5 worm cellular contexts compared by ENCODE assay signal in genomic region chrII:14801086-14801531, ce11.
A peak's percentile ranks its signal among the peaks of the same experiment; 100 is the strongest.
TF ChIP-seq lines count a peak whose summit lies in the region.

No protein-coding gene starts in this region.

TF ChIP-seq in whole organism, L1 larva, 84 proteins besides CTCF, POLR2A, EP300 and RAD21 (continues in another document):
- TF ChIP-seq lin-35 (GFP tag; optimal IDR thresholded peaks at IDR 0.05; lab: Kevin White, UChicago): peak in 1 of 2 experiments; percentile 29
- peak; percentile 12 for TF ChIP-seq unc-130 (tag; optimal IDR thresholded peaks at IDR 0.05; lab: Kevin White, UChicago)
- TF ChIP-seq lin-14 (GFP tag; optimal IDR thresholded peaks at IDR 0.05; lab: Kevin White, UChicago): peak; percentile 34
- peak; percentile 50 for TF ChIP-seq snu-23 (GFP tag; optimal IDR thresholded peaks at IDR 0.05; lab: Kevin White, UChicago)
- peak; percentile 26 for TF ChIP-seq skn-1 (tag; optimal IDR thresholded peaks at IDR 0.05; lab: Kevin White, UChicago)
- TF ChIP-seq dpl-1 (GFP tag; optimal IDR thresholded peaks at IDR 0.05; lab: Kevin White, UChicago): peak; percentile 10 to 33 (median 29)
- TF ChIP-seq aly-2 (tag; optimal IDR thresholded peaks at IDR 0.05; lab: Kevin White, UChicago): no peak
- peak; percentile 45 for TF ChIP-seq nhr-20 (tag; optimal IDR thresholded peaks at IDR 0.05; lab: Kevin White, UChicago)
- TF ChIP-seq ama-1 (optimal IDR thresholded peaks at IDR 0.05; lab: Kevin White, UChicago): no peak
- TF ChIP-seq ceh-82 (tag; optimal IDR thresholded peaks at IDR 0.05; lab: Kevin White, UChicago): peak in 1 of 3 experiments; percentile 8
- TF ChIP-seq fkh-8 (tag; optimal IDR thresholded peaks at IDR 0.05; lab: Kevin White, UChicago): peak; percentile 44
- no peak for TF ChIP-seq nhr-237 (tag; optimal IDR thresholded peaks at IDR 0.05; lab: Kevin White, UChicago)
- TF ChIP-seq tbx-2 (tag; optimal IDR thresholded peaks at IDR 0.05; lab: Kevin White, UChicago): peak; percentile 14
- peak; percentile 14 to 45 for TF ChIP-seq efl-1 (optimal IDR thresholded peaks at IDR 0.05; lab: Kevin White, UChicago)
- peak; percentile 22 to 94 for TF ChIP-seq efl-1 (GFP tag; optimal IDR thresholded peaks at IDR 0.05 in 1 of 2; lab: Kevin White, UChicago)
- TF ChIP-seq isw-1 (GFP tag; IDR thresholded peaks at IDR 0.05; lab: Robert Waterston, UW): peak; percentile 5; the same call in 1 of the 2 replicates
- peak; percentile 23 for TF ChIP-seq nhr-90 (tag; optimal IDR thresholded peaks at IDR 0.05; lab: Kevin White, UChicago; ENCODE audit: poor library complexity)

TF ChIP-seq in whole organism, L3 larva, 47 proteins besides CTCF, POLR2A, EP300 and RAD21:
- TF ChIP-seq lsy-12 (tag; optimal IDR thresholded peaks at IDR 0.05; lab: Kevin White, UChicago): peak; percentile 51
- TF ChIP-seq nhr-11 (tag; optimal IDR thresholded peaks at IDR 0.05; lab: Kevin White, UChicago): no peak
- no peak for TF ChIP-seq fkh-2 (tag; optimal IDR thresholded peaks at IDR 0.05; lab: Kevin White, UChicago)
- TF ChIP-seq nhr-67 (tag; optimal IDR thresholded peaks at IDR 0.05; lab: Kevin White, UChicago): no peak
- TF ChIP-seq nfya-1 (tag; optimal IDR thresholded peaks at IDR 0.05; lab: Kevin White, UChicago; ENCODE audit: insufficient read depth): peak; percentile 48
- TF ChIP-seq hmg-11 (tag; optimal IDR thresholded peaks at IDR 0.05; lab: Kevin White, UChicago): peak; percentile 75
- no peak for TF ChIP-seq daf-12 (tag; optimal IDR thresholded peaks at IDR 0.05; lab: Kevin White, UChicago)
- TF ChIP-seq snpc-4 (tag; optimal IDR thresholded peaks at IDR 0.05; lab: Kevin White, UChicago): peak; percentile 98
- no peak for TF ChIP-seq mml-1 (tag; optimal IDR thresholded peaks at IDR 0.05; lab: Kevin White, UChicago)
- TF ChIP-seq lin-15B (tag; optimal IDR thresholded peaks at IDR 0.05; lab: Kevin White, UChicago): peak; percentile 37
- TF ChIP-seq elt-2 (tag; optimal IDR thresholded peaks at IDR 0.05; lab: Kevin White, UChicago): peak; percentile 6
- TF ChIP-seq nhr-43 (tag; optimal IDR thresholded peaks at IDR 0.05; lab: Kevin White, UChicago; ENCODE audit: poor library complexity, severe bottlenecking): peak; percentile 41
- peak; percentile 46 for TF ChIP-seq tbx-2 (tag; optimal IDR thresholded peaks at IDR 0.05; lab: Kevin White, UChicago)
- TF ChIP-seq ama-1 (optimal IDR thresholded peaks at IDR 0.05; lab: Kevin White, UChicago): peak; percentile 45
- peak; percentile 65 for TF ChIP-seq lin-39 (tag; optimal IDR thresholded peaks at IDR 0.05; lab: Kevin White, UChicago)
- no peak for TF ChIP-seq nhr-25 (tag; optimal IDR thresholded peaks at IDR 0.05; lab: Kevin White, UChicago)

TF ChIP-seq in whole organism, early embryonic, 17 proteins besides CTCF, POLR2A, EP300 and RAD21:
- TF ChIP-seq pes-1 (GFP tag; IDR thresholded peaks at IDR 0.05; lab: Robert Waterston, UW) (peak; percentile 75), B0310.2 (tag; optimal IDR thresholded peaks at IDR 0.05; lab: Kevin White, UChicago) (no peak), ets-7 (tag; optimal IDR thresholded peaks at IDR 0.05; lab: Kevin White, UChicago) (no peak), sea-1 (GFP tag; conservative IDR thresholded peaks at IDR 0.05; lab: Robert Waterston, UW) (peak; percentile 83), aly-1 (tag; optimal IDR thresholded peaks at IDR 0.05; lab: Kevin White, UChicago) (no peak), hmbx-1 (tag; optimal IDR thresholded peaks at IDR 0.05; lab: Kevin White, UChicago) (no peak), F13C5.2 (tag; optimal IDR thresholded peaks at IDR 0.05; lab: Kevin White, UChicago) (no peak), scrt-1 (GFP tag; IDR thresholded peaks at IDR 0.05; lab: Robert Waterston, UW) (no peak), hnd-1 (tag; optimal IDR thresholded peaks at IDR 0.05; lab: Kevin White, UChicago) (no peak), ceh-36 (tag; optimal IDR thresholded peaks at IDR 0.05; lab: Kevin White, UChicago) (no peak), flt-1 (GFP tag; IDR thresholded peaks at IDR 0.05; lab: Robert Waterston, UW) (peak; percentile 54), tbx-37 (GFP tag; conservative IDR thresholded peaks at IDR 0.05; lab: Robert Waterston, UW) (0 out of 2 replicates have a peak, but pooled peaks have one; percentile 38), hmg-4 (GFP tag; optimal IDR thresholded peaks at IDR 0.05; lab: Kevin White, UChicago) (no peak), ama-1 (optimal IDR thresholded peaks at IDR 0.05; lab: Kevin White, UChicago) (no peak), ceh-13 (GFP tag; optimal IDR thresholded peaks at IDR 0.05; lab: Kevin White, UChicago) (no peak), tra-4 (tag; optimal IDR thresholded peaks at IDR 0.05; lab: Kevin White, UChicago) (no peak)

TF ChIP-seq in whole organism, midembryonic, 9 proteins besides CTCF, POLR2A, EP300 and RAD21:
- TF ChIP-seq T22C8.4 (GFP tag; IDR thresholded peaks at IDR 0.05; lab: Robert Waterston, UW): no peak
- peak; percentile 85 for TF ChIP-seq flt-1 (GFP tag; IDR thresholded peaks at IDR 0.05; lab: Robert Waterston, UW)
- 0 out of 2 replicates have a peak, but pooled peaks have one; percentile 44 for TF ChIP-seq ref-1 (GFP tag; conservative IDR thresholded peaks at IDR 0.05; lab: Robert Waterston, UW)

TF ChIP-seq in whole organism, young adult, 124 proteins besides CTCF, POLR2A, EP300 and RAD21 (continues in another document):
- TF ChIP-seq madf-3 (GFP tag; IDR thresholded peaks at IDR 0.05; lab: Robert Waterston, UW) (0 out of 2 replicates have a peak, but pooled peaks have one; percentile 20), B0019.2 (GFP tag; conservative IDR thresholded peaks at IDR 0.05; lab: Robert Waterston, UW) (no peak), efl-1 (GFP tag; optimal IDR thresholded peaks at IDR 0.05; lab: Kevin White, UChicago) (no peak), nhr-179 (tag; optimal IDR thresholded peaks at IDR 0.05; lab: Kevin White, UChicago) (no peak), ccch-3 (GFP tag; optimal IDR thresholded peaks at IDR 0.05; lab: Kevin White, UChicago) (no peak), attf-6 (GFP tag; IDR thresholded peaks at IDR 0.05; lab: Robert Waterston, UW) (no peak), K12H6.12 (tag; optimal IDR thresholded peaks at IDR 0.05; lab: Kevin White, UChicago) (peak; percentile 30), lsy-27 (tag; optimal IDR thresholded peaks at IDR 0.05; lab: Kevin White, UChicago; ENCODE audit: borderline replicate concordance, insufficient read depth) (no peak), egl-18 (GFP tag; IDR thresholded peaks at IDR 0.05; lab: Robert Waterston, UW) (peak; percentile 70; the same call in 1 of the 2 replicates), die-1 (tag; optimal IDR thresholded peaks at IDR 0.05; lab: Kevin White, UChicago) (no peak), hmg-1.2 (GFP tag; IDR thresholded peaks at IDR 0.05; lab: Robert Waterston, UW) (peak; percentile 43; the same call in 1 of the 2 replicates), mcd-1 (GFP tag; IDR thresholded peaks at IDR 0.05; lab: Robert Waterston, UW) (peak; percentile 85), akir-1 (GFP tag; optimal IDR thresholded peaks at IDR 0.05; lab: Kevin White, UChicago) (no peak), cebp-2 (GFP tag; IDR thresholded peaks at IDR 0.05; lab: Robert Waterston, UW) (no peak), F10E7.11 (tag; optimal IDR thresholded peaks at IDR 0.05; lab: Kevin White, UChicago) (no peak), F57C9.4 (tag; optimal IDR thresholded peaks at IDR 0.05; lab: Kevin White, UChicago) (no peak), lin-35 (GFP tag; optimal IDR thresholded peaks at IDR 0.05; lab: Kevin White, UChicago) (peak in 1 of 3 experiments; percentile 61), ztf-6 (GFP tag; IDR thresholded peaks at IDR 0.05; lab: Robert Waterston, UW) (no peak), rpc-1 (optimal IDR thresholded peaks at IDR 0.05; lab: Kevin White, UChicago) (peak; percentile 57), rpc-1 (tag; optimal IDR thresholded peaks at IDR 0.05; lab: Kevin White, UChicago) (peak; percentile 48), egl-44 (GFP tag; IDR thresholded peaks at IDR 0.05; lab: Robert Waterston, UW) (no peak), madf-6 (GFP tag; IDR thresholded peaks at IDR 0.05; lab: Robert Waterston, UW) (peak; percentile 83), let-607 (tag; optimal IDR thresholded peaks at IDR 0.05; lab: Kevin White, UChicago) (peak in 1 of 2 experiments; percentile 55), mxl-1 (tag; optimal IDR thresholded peaks at IDR 0.05; lab: Kevin White, UChicago) (no peak), dox-1 (GFP tag; IDR thresholded peaks at IDR 0.05; lab: Robert Waterston, UW) (peak; percentile 53; the same call in 1 of the 2 replicates), dpff-1 (tag; optimal IDR thresholded peaks at IDR 0.05; lab: Kevin White, UChicago) (no peak), B0336.3 (GFP tag; IDR thresholded peaks at IDR 0.05; lab: Robert Waterston, UW) (no peak), unc-130 (GFP tag; optimal IDR thresholded peaks at IDR 0.05; lab: Kevin White, UChicago) (no peak), hsf-1 (GFP tag; IDR thresholded peaks at IDR 0.05; lab: Robert Waterston, UW) (no peak; the same call in 1 of the 2 replicates), ceh-100 (GFP tag; IDR thresholded peaks at IDR 0.05; lab: Robert Waterston, UW) (no peak), hmg-20 (GFP tag; IDR thresholded peaks at IDR 0.05; lab: Robert Waterston, UW) (no peak), madf-10 (tag; optimal IDR thresholded peaks at IDR 0.05; lab: Kevin White, UChicago) (no peak), ets-4 (GFP tag; optimal IDR thresholded peaks at IDR 0.05; lab: Kevin White, UChicago) (no peak), ztf-22 (GFP tag; optimal IDR thresholded peaks at IDR 0.05; lab: Kevin White, UChicago) (no peak), sea-2 (GFP tag; IDR thresholded peaks at IDR 0.05; lab: Robert Waterston, UW) (no peak), sptf-2 (GFP tag; optimal IDR thresholded peaks at IDR 0.05; lab: Kevin White, UChicago) (no peak), lin-40 (tag; optimal IDR thresholded peaks at IDR 0.05; lab: Kevin White, UChicago) (peak; percentile 69), fkh-3 (tag; optimal IDR thresholded peaks at IDR 0.05; lab: Kevin White, UChicago) (no peak), aptf-3 (GFP tag; IDR thresholded peaks at IDR 0.05; lab: Robert Waterston, UW) (no peak), nhr-80 (tag; optimal IDR thresholded peaks at IDR 0.05; lab: Kevin White, UChicago) (no peak), bed-1 (GFP tag; IDR thresholded peaks at IDR 0.05; lab: Robert Waterston, UW) (no peak), K11D2.4 (GFP tag; IDR thresholded peaks at IDR 0.05; lab: Robert Waterston, UW) (peak; percentile 37; the same call in 1 of the 2 replicates), Y53F4B.3 (GFP tag; IDR thresholded peaks at IDR 0.05; lab: Robert Waterston, UW) (no peak), F39B2.1 (GFP tag; IDR thresholded peaks at IDR 0.05; lab: Robert Waterston, UW) (no peak), attf-5 (GFP tag; optimal IDR thresholded peaks at IDR 0.05; lab: Kevin White, UChicago) (no peak), xnd-1 (tag; optimal IDR thresholded peaks at IDR 0.05; lab: Kevin White, UChicago) (peak; percentile 91)

Comparison
In these comparisons a context has a peak if more than half of its experiments do, and no peak if none do; other contexts are left out.
1. Of the 8 proteins assayed by ChIP-seq in both whole organism, young adult and whole organism, L1 larva: peak only in whole organism, young adult: none; only in whole organism, L1 larva: dpl-1, efl-1, nhr-90 and unc-130; in both: snpc-4; in neither: 2; mixed calls (peak in some experiments, not most) for 1.